Worm (Caenorhabditis elegans) whole organism, late embryonic: ENCODE results near the gene mboa-3.

Experiments
- C08G9.2 ChIP-seq: sonication (generic microtip); optimal IDR thresholded peaks from 2 replicates; lab custom pipeline; 2016; ENCODE audit warnings: mild to moderate bottlenecking, missing genetic modification characterization, moderate library complexity, missing compliant biosample characterization
- C38D4.7 ChIP-seq: fragments of 200-800 bp; sonication (Bioruptor generic); optimal IDR thresholded peaks from 2 replicates; lab custom pipeline; 2018; ENCODE audit warnings: mild to moderate bottlenecking, missing genetic modification characterization, moderate library complexity, missing compliant biosample characterization
- F13H6.1 ChIP-seq: sonication (generic microtip); optimal IDR thresholded peaks from 2 replicates; lab custom pipeline; 2016; ENCODE audit warnings: missing genetic modification characterization, missing compliant biosample characterization
- T23F11.4 ChIP-seq: fragments of 200-800 bp; sonication (Bioruptor generic); optimal IDR thresholded peaks from 2 replicates; lab custom pipeline; 2018; ENCODE audit warnings: mild to moderate bottlenecking, missing genetic modification characterization, missing compliant biosample characterization
- ama-1 ChIP-seq: fragments of 150-350 bp; optimal IDR thresholded peaks from 2 replicates; lab custom pipeline; 2014
- ceh-18 ChIP-seq: sonication (generic microtip); optimal IDR thresholded peaks from 2 replicates; lab custom pipeline; 2016; ENCODE audit warnings: missing genetic modification characterization, missing compliant biosample characterization
- ceh-19 ChIP-seq: fragments of 200-800 bp; sonication (Bioruptor generic); optimal IDR thresholded peaks from 2 replicates; lab custom pipeline; 2018; ENCODE audit warnings: mild to moderate bottlenecking, missing genetic modification characterization, missing compliant biosample characterization
- ceh-2 ChIP-seq: sonication (generic microtip); optimal IDR thresholded peaks from 2 replicates; lab custom pipeline; 2016; ENCODE audit warnings: missing genotype, missing genetic modification characterization, missing compliant biosample characterization
- ceh-22 ChIP-seq: sonication (generic microtip); optimal IDR thresholded peaks from 2 replicates; lab custom pipeline; 2017; ENCODE audit warnings: missing biosample characterization, missing genetic modification characterization
- ceh-24 ChIP-seq: sonication (generic microtip); optimal IDR thresholded peaks from 2 replicates; lab custom pipeline; 2016; ENCODE audit warnings: mild to moderate bottlenecking, missing genetic modification characterization, missing compliant biosample characterization
- ceh-31 ChIP-seq: sonication (generic microtip); optimal IDR thresholded peaks from 2 replicates; lab custom pipeline; 2016; ENCODE audit warnings: missing genetic modification characterization, missing compliant biosample characterization
- ceh-34 ChIP-seq: sonication (generic microtip); optimal IDR thresholded peaks from 2 replicates; lab custom pipeline; 2016; ENCODE audit warnings: mild to moderate bottlenecking, missing genetic modification characterization, missing compliant biosample characterization
- ceh-48 ChIP-seq: sonication (generic microtip); optimal IDR thresholded peaks from 2 replicates; lab custom pipeline; 2016; ENCODE audit warnings: missing genetic modification characterization, inconsistent platforms, missing compliant biosample characterization
- che-1 ChIP-seq: sonication (generic microtip); optimal IDR thresholded peaks from 2 replicates; lab custom pipeline; 2016; ENCODE audit warnings: mild to moderate bottlenecking, missing genetic modification characterization, missing compliant biosample characterization
- dve-1 ChIP-seq: sonication (generic microtip); optimal IDR thresholded peaks from 2 replicates; lab custom pipeline; 2017; ENCODE audit warnings: antibody characterized with exemption, mild to moderate bottlenecking, missing genetic modification characterization, missing compliant biosample characterization
- elt-2 ChIP-seq: sonication (generic microtip); optimal IDR thresholded peaks from 2 replicates; lab custom pipeline; 2016; ENCODE audit warnings: missing genetic modification reagents, missing genetic modification characterization, missing compliant biosample characterization
- elt-4 ChIP-seq: sonication (generic microtip); optimal IDR thresholded peaks from 2 replicates; lab custom pipeline; 2016; ENCODE audit warnings: missing genetic modification characterization, missing compliant biosample characterization
- eyg-1 ChIP-seq: sonication (generic microtip); optimal IDR thresholded peaks from 2 replicates; lab custom pipeline; 2016; ENCODE audit warnings: missing genotype, missing genetic modification characterization, missing compliant biosample characterization
- fax-1 ChIP-seq: sonication (generic microtip); optimal IDR thresholded peaks from 2 replicates; lab custom pipeline; 2016; ENCODE audit warnings: missing genotype, missing genetic modification characterization, missing compliant biosample characterization
- fkh-10 ChIP-seq: fragments of 150-350 bp; optimal IDR thresholded peaks from 2 replicates; lab custom pipeline; 2014; ENCODE audit warnings: missing biosample characterization, missing genetic modification reagents, missing genetic modification characterization
- fkh-6 ChIP-seq: sonication (generic microtip); optimal IDR thresholded peaks from 2 replicates; lab custom pipeline; 2016; ENCODE audit warnings: missing genetic modification characterization, missing compliant biosample characterization
- gmeb-2 ChIP-seq: sonication (generic microtip); optimal IDR thresholded peaks from 2 replicates; lab custom pipeline; 2016; ENCODE audit warnings: missing genetic modification characterization, inconsistent platforms, missing compliant biosample characterization
- hlh-13 ChIP-seq: fragments of 200-800 bp; sonication (Bioruptor generic); optimal IDR thresholded peaks from 2 replicates; lab custom pipeline; 2018; ENCODE audit warnings: mild to moderate bottlenecking, missing genetic modification characterization, missing compliant biosample characterization
- lim-6 ChIP-seq: sonication (generic microtip); optimal IDR thresholded peaks from 2 replicates; lab custom pipeline; 2016; ENCODE audit warnings: missing genetic modification characterization, missing compliant biosample characterization
- madf-2 ChIP-seq: sonication (generic microtip); optimal IDR thresholded peaks from 2 replicates; lab custom pipeline; 2017; ENCODE audit warnings: missing genetic modification characterization, missing compliant biosample characterization
- mec-3 ChIP-seq: sonication (generic microtip); optimal IDR thresholded peaks from 2 replicates; lab custom pipeline; 2016; ENCODE audit warnings: borderline replicate concordance, missing genetic modification characterization, missing compliant biosample characterization
- nfya-1 ChIP-seq: sonication (generic microtip); optimal IDR thresholded peaks from 2 replicates; lab custom pipeline; 2017; ENCODE audit warnings: missing genetic modification characterization, mild to moderate bottlenecking, missing compliant biosample characterization, antibody characterized with exemption, moderate library complexity
- nhr-11 ChIP-seq: fragments of 150-350 bp; optimal IDR thresholded peaks from 2 replicates; lab custom pipeline; 2014; ENCODE audit warnings: missing biosample characterization, missing genetic modification characterization
- nhr-232 ChIP-seq: sonication (generic microtip); optimal IDR thresholded peaks from 2 replicates; lab custom pipeline; 2016; ENCODE audit warnings: missing genetic modification characterization, missing compliant biosample characterization
- pag-3 ChIP-seq: sonication (generic microtip); optimal IDR thresholded peaks from 2 replicates; lab custom pipeline; 2016; ENCODE audit warnings: missing compliant biosample characterization, missing genetic modification characterization, borderline replicate concordance
- pax-1 ChIP-seq: fragments of 150-350 bp; optimal IDR thresholded peaks from 2 replicates; lab custom pipeline; 2014; ENCODE audit warnings: missing biosample characterization, missing genetic modification characterization
- pqm-1 ChIP-seq: sonication (generic microtip); optimal IDR thresholded peaks from 2 replicates; lab custom pipeline; 2016; ENCODE audit warnings: missing genetic modification characterization, missing compliant biosample characterization
- pros-1 ChIP-seq: fragments of 150-350 bp; optimal IDR thresholded peaks from 2 replicates; lab custom pipeline; 2014; ENCODE audit warnings: missing biosample characterization, missing genetic modification reagents, missing genetic modification characterization
- ref-2 ChIP-seq: sonication (generic microtip); optimal IDR thresholded peaks from 2 replicates; lab custom pipeline; 2016; ENCODE audit warnings: missing genetic modification characterization, missing compliant biosample characterization
- sox-2 ChIP-seq: fragments of 200-800 bp; sonication (Bioruptor generic); IDR thresholded peaks from 2 replicates; pipeline ENCODE4 v1.3.6; 2022; ENCODE audit warnings: missing genetic modification reagents, missing genetic modification characterization, missing compliant biosample characterization
- sox-4 ChIP-seq: sonication (generic microtip); optimal IDR thresholded peaks from 2 replicates; lab custom pipeline; 2017; ENCODE audit warnings: mild to moderate bottlenecking, missing genetic modification characterization, inconsistent platforms, missing compliant biosample characterization
- tbx-7 ChIP-seq: sonication (generic microtip); optimal IDR thresholded peaks from 2 replicates; lab custom pipeline; 2016; ENCODE audit warnings: missing genotype, missing genetic modification characterization, missing compliant biosample characterization
- ttx-3 ChIP-seq: sonication (generic microtip); optimal IDR thresholded peaks from 2 replicates; lab custom pipeline; 2016; ENCODE audit warnings: missing genetic modification reagents, missing genetic modification characterization, missing compliant biosample characterization
- unc-42 ChIP-seq: sonication (generic microtip); optimal IDR thresholded peaks from 2 replicates; lab custom pipeline; 2016; ENCODE audit warnings: missing genotype, missing genetic modification characterization, missing compliant biosample characterization
- unc-86 ChIP-seq: sonication (generic microtip); optimal IDR thresholded peaks from 2 replicates; lab custom pipeline; 2016; ENCODE audit warnings: missing genetic modification characterization, missing compliant biosample characterization
- zip-5 ChIP-seq: sonication (generic microtip); optimal IDR thresholded peaks from 2 replicates; lab custom pipeline; 2016; ENCODE audit warnings: missing genetic modification characterization, missing compliant biosample characterization
- ztf-16 ChIP-seq: sonication (generic microtip); optimal IDR thresholded peaks from 2 replicates; lab custom pipeline; 2017; ENCODE audit warnings: missing genetic modification characterization, missing compliant biosample characterization

The mboa-3 gene

ce11 chrX:5475164-5475576, 47.4 kb downstream of the mboa-3 start (continued):
- TF ChIP-seq ceh-24: no peak
- TF ChIP-seq sox-2: no peak
- TF ChIP-seq zip-5 (tag; lab: Kevin White, UChicago): no peak
- no peak for TF ChIP-seq elt-4 (tag; lab: Kevin White, UChicago)
- peak; percentile 70 for TF ChIP-seq ceh-18 (tag; lab: Kevin White, UChicago)
- TF ChIP-seq madf-2 (tag; lab: Kevin White, UChicago): no peak
- no peak for TF ChIP-seq unc-86
- TF ChIP-seq gmeb-2: no peak
- peak; percentile 73 for TF ChIP-seq nfya-1 (tag; lab: Kevin White, UChicago)
- peak; percentile 55 for TF ChIP-seq F13H6.1 (tag; lab: Kevin White, UChicago)
- no peak for TF ChIP-seq che-1
- no peak for TF ChIP-seq T23F11.4
- TF ChIP-seq lim-6 (tag; lab: Kevin White, UChicago): no peak
- peak; percentile 50 for TF ChIP-seq dve-1 (tag; lab: Kevin White, UChicago)
- TF ChIP-seq tbx-7 (tag; lab: Kevin White, UChicago): no peak
- TF ChIP-seq fkh-6 (tag; lab: Kevin White, UChicago): no peak
- peak; percentile 76 for TF ChIP-seq ceh-31
- no peak for TF ChIP-seq ama-1 (lab: Kevin White, UChicago)
- TF ChIP-seq hlh-13 (GFP tag; lab: Kevin White, UChicago): no peak
- no peak for TF ChIP-seq C38D4.7 (GFP tag; lab: Kevin White, UChicago)
- TF ChIP-seq mec-3 (tag; lab: Kevin White, UChicago): no peak
- TF ChIP-seq pax-1 (tag; lab: Kevin White, UChicago): peak; percentile 78
- TF ChIP-seq ceh-22 (tag; lab: Kevin White, UChicago): peak; percentile 91
- peak; percentile 74 for TF ChIP-seq ref-2 (tag; lab: Kevin White, UChicago)
- TF ChIP-seq fkh-10 (GFP tag; lab: Kevin White, UChicago): no peak
- TF ChIP-seq pag-3 (tag; lab: Kevin White, UChicago): no peak
- no peak for TF ChIP-seq ttx-3 (tag; lab: Kevin White, UChicago)
- peak; percentile 62 for TF ChIP-seq ceh-2 (tag; lab: Kevin White, UChicago)
- TF ChIP-seq pros-1 (tag; lab: Kevin White, UChicago): peak; percentile 25
- TF ChIP-seq ceh-19 (GFP tag; lab: Kevin White, UChicago): peak; percentile 61
- no peak for TF ChIP-seq C08G9.2 (tag; lab: Kevin White, UChicago)
- no peak for TF ChIP-seq nhr-11 (tag; lab: Kevin White, UChicago)
- TF ChIP-seq fax-1 (tag; lab: Kevin White, UChicago): no peak
- TF ChIP-seq nhr-232 (tag; lab: Kevin White, UChicago): no peak
- TF ChIP-seq sox-4 (tag; lab: Kevin White, UChicago): no peak
- TF ChIP-seq ceh-48 (tag; lab: Kevin White, UChicago): no peak
- no peak for TF ChIP-seq unc-42 (tag; lab: Kevin White, UChicago)

ce11 chrX:5470111-5470745, 52.4 kb downstream of the mboa-3 start:
- TF ChIP-seq F13H6.1 (tag; lab: Kevin White, UChicago) (no peak), ref-2 (tag; lab: Kevin White, UChicago) (no peak), ztf-16 (tag; lab: Kevin White, UChicago) (no peak), dve-1 (tag; lab: Kevin White, UChicago) (no peak), tbx-7 (tag; lab: Kevin White, UChicago) (no peak), ceh-34 (tag; lab: Kevin White, UChicago) (no peak), nfya-1 (tag; lab: Kevin White, UChicago) (no peak), pqm-1 (tag; lab: Kevin White, UChicago) (no peak), elt-2 (no peak), eyg-1 (tag; lab: Kevin White, UChicago) (no peak)
- TF ChIP-seq, all 69 proteins: peak for 0
